Fruit fly (Drosophila melanogaster): Measurements from ENCODE around the gene Gr8a.

Gene Gr8a

dm6 chrX:9201866-9202681, 24.9 kb upstream of the Gr8a start (continued):
- TF ChIP-seq Fer2 (tag; optimal IDR thresholded peaks at IDR 0.05) (peak; percentile 46), gcm (GFP tag; optimal IDR thresholded peaks at IDR 0.05) (peak; percentile 19), zen2 (GFP tag; IDR thresholded peaks at IDR 0.05; ENCODE audit: partially characterized antibody) (no peak), Sox100B (GFP tag; optimal IDR thresholded peaks at IDR 0.05) (peak; percentile 39), CHES-1-like (GFP tag; optimal IDR thresholded peaks at IDR 0.05) (no peak), zfh1 (GFP tag; IDR thresholded peaks at IDR 0.05) (peak; percentile 66; the same call in 2 of the 3 replicates), CG12071 (GFP tag; optimal IDR thresholded peaks at IDR 0.05) (peak; percentile 60), pfk (GFP tag; optimal IDR thresholded peaks at IDR 0.05) (no peak), CG6854 (GFP tag; optimal IDR thresholded peaks at IDR 0.05) (peak; percentile 59), ranshi (GFP tag; IDR thresholded peaks at IDR 0.05) (peak; percentile 65), dmrt99B (tag; optimal IDR thresholded peaks at IDR 0.05) (peak; percentile 59), Jarid2 (GFP tag; optimal IDR thresholded peaks at IDR 0.05) (peak; percentile 47), CG6654 (GFP tag; optimal IDR thresholded peaks at IDR 0.05) (peak; percentile 37), CG32772 (GFP tag; IDR thresholded peaks at IDR 0.05) (peak; percentile 65), ro (GFP tag; IDR thresholded peaks at IDR 0.05) (no peak), Deaf1 (tag; optimal IDR thresholded peaks at IDR 0.05) (peak; percentile 37), pan (optimal IDR thresholded peaks at IDR 0.05) (no peak), pan (GFP tag; optimal IDR thresholded peaks at IDR 0.05 in 1 of 2, IDR thresholded peaks at IDR 0.05 in 1 of 2) (peak in 1 of 2 experiments; percentile 78), amos (GFP tag; IDR thresholded peaks at IDR 0.05; ENCODE audit: partially characterized antibody) (no peak), Ets97D (GFP tag; optimal IDR thresholded peaks at IDR 0.05) (no peak), chif (GFP tag; optimal IDR thresholded peaks at IDR 0.05) (peak in 1 of 2 experiments; percentile 8), sd (tag; optimal IDR thresholded peaks at IDR 0.05) (peak; percentile 65), CG13624 (GFP tag; optimal IDR thresholded peaks at IDR 0.05) (peak; percentile 18), tx (GFP tag; optimal IDR thresholded peaks at IDR 0.05) (no peak), Hmr (GFP tag; optimal IDR thresholded peaks at IDR 0.05) (peak; percentile 90), her (GFP tag; optimal IDR thresholded peaks at IDR 0.05) (no peak), lilli (GFP tag; optimal IDR thresholded peaks at IDR 0.05) (peak; percentile 23), CG14965 (GFP tag; optimal IDR thresholded peaks at IDR 0.05; ENCODE audit: borderline replicate concordance) (no peak), Ets65A (GFP tag) (no peak), CG5245 (GFP tag; optimal IDR thresholded peaks at IDR 0.05) (no peak), cad (GFP tag; optimal IDR thresholded peaks at IDR 0.05) (no peak), CG5180 (GFP tag; optimal IDR thresholded peaks at IDR 0.05) (peak; percentile 18), pnt (GFP tag; optimal IDR thresholded peaks at IDR 0.05) (no peak), Rx (GFP tag; IDR thresholded peaks at IDR 0.05) (peak; percentile 63), Ada2b (GFP tag; IDR thresholded peaks at IDR 0.05) (peak; percentile 79), nom (GFP tag; optimal IDR thresholded peaks at IDR 0.05) (no peak), seq (GFP tag; IDR thresholded peaks at IDR 0.05) (no peak), CG16863 (GFP tag; optimal IDR thresholded peaks at IDR 0.05) (no peak), CG17385 (GFP tag; optimal IDR thresholded peaks at IDR 0.05) (peak; percentile 69), corto (GFP tag; optimal IDR thresholded peaks at IDR 0.05) (no peak), hbn (GFP tag; IDR thresholded peaks at IDR 0.05; ENCODE audit: partially characterized antibody) (no peak), sisA (GFP tag; IDR thresholded peaks at IDR 0.05) (peak; percentile 61), Doc2 (GFP tag; IDR thresholded peaks at IDR 0.05) (peak; percentile 40; the same call in 1 of the 2 replicates), scrt (GFP tag; optimal IDR thresholded peaks at IDR 0.05) (peak; percentile 66), MTF-1 (GFP tag; optimal IDR thresholded peaks at IDR 0.05; ENCODE audit: borderline replicate concordance) (peak; percentile 63), Ptx1 (GFP tag; IDR thresholded peaks at IDR 0.05) (peak; percentile 79), tin (GFP tag; optimal IDR thresholded peaks at IDR 0.05) (peak; percentile 9), klu (GFP tag; IDR thresholded peaks at IDR 0.05) (peak; percentile 60; the same call in 1 of the 2 replicates), Dbx (GFP tag; IDR thresholded peaks at IDR 0.05) (peak; percentile 94)

Measured in whole organism, embryonic.